Fruit fly (Drosophila melanogaster): ENCODE results near the gene CG45544.

DNA sequence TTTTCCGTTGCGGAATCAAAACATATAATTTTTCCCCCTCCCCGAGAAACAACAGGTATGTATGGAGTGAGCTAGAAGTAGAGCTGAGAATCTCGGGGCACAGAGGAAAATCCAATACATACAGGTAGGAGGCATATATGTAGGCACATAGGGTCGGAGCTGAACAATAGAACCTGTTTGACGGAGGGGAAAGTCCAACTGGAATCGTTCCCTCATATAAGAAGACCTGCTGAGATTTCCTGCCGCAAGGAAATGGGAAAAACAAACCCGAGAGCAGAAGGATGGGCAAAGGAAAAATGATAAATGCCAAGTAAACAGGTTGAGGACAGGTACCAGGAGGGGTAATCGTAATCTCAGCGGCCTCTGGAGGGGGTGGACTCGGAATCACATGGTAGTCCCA lies 47.8 kb downstream of the CG45544 start:
- TF ChIP-seq Abd-B (GFP tag; optimal IDR thresholded peaks at IDR 0.05), result no peak
- TF ChIP-seq h (GFP tag; optimal IDR thresholded peaks at IDR 0.05), result no peak
- TF ChIP-seq Myc (optimal IDR thresholded peaks at IDR 0.05), result no peak
- no peak for TF ChIP-seq lola (GFP tag; optimal IDR thresholded peaks at IDR 0.05)
- no peak for TF ChIP-seq usp (GFP tag; optimal IDR thresholded peaks at IDR 0.05)

Measured in whole organism, wandering third instar larva.